Fruit fly (Drosophila melanogaster): Measurements from ENCODE around the gene CG14722.
A peak's percentile ranks its signal among the peaks of the same experiment; 100 is the strongest.

The CG14722 gene

DNA sequence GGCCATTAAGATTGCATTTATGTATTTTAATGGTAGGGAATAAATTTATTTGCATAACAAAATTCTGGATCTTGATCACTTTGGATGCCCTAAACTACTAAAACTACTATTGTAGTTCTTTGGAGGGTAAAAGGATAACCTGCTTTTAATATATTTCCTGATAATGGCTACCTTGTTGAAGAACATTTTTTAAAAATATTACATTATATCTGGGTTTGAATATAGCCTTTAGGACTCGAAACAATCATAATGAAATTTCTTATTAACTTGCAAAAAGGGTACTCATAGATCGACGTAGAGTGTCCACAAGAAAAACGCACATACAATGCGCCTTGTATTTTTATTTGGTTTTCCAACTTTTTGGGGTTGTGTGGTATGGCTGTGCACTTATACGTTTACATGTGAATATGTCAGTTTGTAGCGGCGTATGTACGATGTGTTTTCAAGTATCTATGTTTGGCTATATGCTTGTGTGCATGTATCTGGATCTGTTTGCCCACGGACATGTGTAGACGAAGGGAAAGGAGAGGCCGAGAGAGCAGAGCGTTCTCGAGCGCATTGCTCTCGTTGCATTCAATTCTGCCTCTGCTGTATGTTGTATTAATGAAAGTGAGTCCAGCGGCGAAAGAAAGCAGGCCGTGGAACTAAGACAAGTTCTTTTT is 37.8 kb downstream of the CG14722 start (continued):
- TF ChIP-seq Mad (GFP tag; optimal IDR thresholded peaks at IDR 0.05) = peak; percentile 56
- peak; percentile 65 for TF ChIP-seq NfI (GFP tag; optimal IDR thresholded peaks at IDR 0.05)
- TF ChIP-seq NFAT (GFP tag; IDR thresholded peaks at IDR 0.05) = no peak
- TF ChIP-seq Camta (GFP tag; optimal IDR thresholded peaks at IDR 0.05) = peak; percentile 68
- TF ChIP-seq pnt (GFP tag; optimal IDR thresholded peaks at IDR 0.05) = peak; percentile 61
- peak; percentile 64 for TF ChIP-seq CG10654 (GFP tag; optimal IDR thresholded peaks at IDR 0.05)
- no peak for TF ChIP-seq mld (GFP tag; IDR thresholded peaks at IDR 0.05; ENCODE audit: partially characterized antibody)
- no peak for TF ChIP-seq toy (GFP tag; IDR thresholded peaks at IDR 0.05)
- peak; percentile 68; the same call in 2 of the 3 replicates for TF ChIP-seq CG2199 (GFP tag; IDR thresholded peaks at IDR 0.05)
- peak; percentile 85 for TF ChIP-seq CG8388 (GFP tag; optimal IDR thresholded peaks at IDR 0.05)
- no peak for TF ChIP-seq sna (GFP tag; IDR thresholded peaks at IDR 0.05; ENCODE audit: partially characterized antibody)
- peak; percentile 75 for TF ChIP-seq CG6254 (GFP tag; optimal IDR thresholded peaks at IDR 0.05)
- TF ChIP-seq gsb-n (tag; optimal IDR thresholded peaks at IDR 0.05) = peak; percentile 91
- TF ChIP-seq ac (GFP tag; optimal IDR thresholded peaks at IDR 0.05) = peak; percentile 35
- no peak for TF ChIP-seq nerfin-2 (GFP tag; IDR thresholded peaks at IDR 0.05; ENCODE audit: partially characterized antibody)
- TF ChIP-seq Lim3 (GFP tag; IDR thresholded peaks at IDR 0.05) = no peak
- peak in 1 of 2 experiments; percentile 71 for TF ChIP-seq Eip74EF (GFP tag; optimal IDR thresholded peaks at IDR 0.05)
- TF ChIP-seq CTCF (GFP tag; optimal IDR thresholded peaks at IDR 0.05) = no peak
- TF ChIP-seq Atf-2 (GFP tag; optimal IDR thresholded peaks at IDR 0.05) = peak; percentile 62
- TF ChIP-seq CG10959 (GFP tag; IDR thresholded peaks at IDR 0.05) = peak; percentile 72
- peak; percentile 94 for TF ChIP-seq CG2712 (tag; optimal IDR thresholded peaks at IDR 0.05)
- TF ChIP-seq pho (GFP tag; optimal IDR thresholded peaks at IDR 0.05) = no peak
- TF ChIP-seq CG2202 (tag; optimal IDR thresholded peaks at IDR 0.05) = peak; percentile 82
- peak; percentile 76 for TF ChIP-seq CG1529 (GFP tag; optimal IDR thresholded peaks at IDR 0.05)
- peak; percentile 47 for TF ChIP-seq CG15269 (tag; optimal IDR thresholded peaks at IDR 0.05)
- TF ChIP-seq CG10366 (GFP tag; IDR thresholded peaks at IDR 0.05) = peak; percentile 59
- TF ChIP-seq stwl (tag; optimal IDR thresholded peaks at IDR 0.05) = peak; percentile 23
- TF ChIP-seq Ets65A (GFP tag) = peak; percentile 88
- TF ChIP-seq sima (GFP tag; optimal IDR thresholded peaks at IDR 0.05) = no peak
- no peak for TF ChIP-seq br (optimal IDR thresholded peaks at IDR 0.05)
- TF ChIP-seq CG30431 (GFP tag; optimal IDR thresholded peaks at IDR 0.05) = peak; percentile 86
- TF ChIP-seq cato (GFP tag; optimal IDR thresholded peaks at IDR 0.05; ENCODE audit: borderline replicate concordance) = peak; percentile 67
- no peak for TF ChIP-seq C15 (GFP tag; IDR thresholded peaks at IDR 0.05)
- peak; percentile 63 for TF ChIP-seq HLH3B (GFP tag; IDR thresholded peaks at IDR 0.05)
- peak; percentile 20 for TF ChIP-seq dm (GFP tag; optimal IDR thresholded peaks at IDR 0.05)
- TF ChIP-seq Abd-B (GFP tag; optimal IDR thresholded peaks at IDR 0.05) = peak; percentile 81
- TF ChIP-seq Opbp (GFP tag; IDR thresholded peaks at IDR 0.05; ENCODE audit: partially characterized antibody) = no peak
- TF ChIP-seq cad (GFP tag; optimal IDR thresholded peaks at IDR 0.05) = no peak
- TF ChIP-seq slbo (GFP tag; IDR thresholded peaks at IDR 0.05) = no peak
- TF ChIP-seq CG12659 (GFP tag; optimal IDR thresholded peaks at IDR 0.05) = peak; percentile 48
- TF ChIP-seq HLHmδ (GFP tag; optimal IDR thresholded peaks at IDR 0.05) = peak; percentile 72
- peak; percentile 32 for TF ChIP-seq CG1233 (GFP tag; optimal IDR thresholded peaks at IDR 0.05)
- TF ChIP-seq sob (GFP tag; IDR thresholded peaks at IDR 0.05) = no peak
- TF ChIP-seq CG42726 (GFP tag; IDR thresholded peaks at IDR 0.05; ENCODE audit: partially characterized antibody) = no peak
- no peak for TF ChIP-seq CG7271 (tag; optimal IDR thresholded peaks at IDR 0.05)
- no peak for TF ChIP-seq CG11247 (GFP tag; IDR thresholded peaks at IDR 0.05)
- peak; percentile 79 for TF ChIP-seq Xbp1 (GFP tag; optimal IDR thresholded peaks at IDR 0.05)
- TF ChIP-seq exex (tag; optimal IDR thresholded peaks at IDR 0.05) = no peak
- TF ChIP-seq CG15601 (tag; optimal IDR thresholded peaks at IDR 0.05) = peak; percentile 87
- TF ChIP-seq sd (tag; optimal IDR thresholded peaks at IDR 0.05) = no peak
- peak; percentile 80 for TF ChIP-seq CG4424 (GFP tag; optimal IDR thresholded peaks at IDR 0.05)
